Worm (Caenorhabditis elegans) whole organism, L4/young adult: ENCODE results near the gene gldi-3.

Experiments
- W03F9.2 ChIP-seq: fragments of 150-350 bp; optimal IDR thresholded peaks from 2 replicates; lab custom pipeline; 2014; ENCODE audit warnings: missing biosample characterization, missing genetic modification characterization
- him-1 ChIP-seq: sonication (generic microtip); optimal IDR thresholded peaks from 2 replicates; lab custom pipeline; 2016; ENCODE audit warnings: missing genotype, missing genetic modification reagents, missing genetic modification characterization, missing compliant biosample characterization

- TF ChIP-seq W03F9.2 (tag; lab: Kevin White, UChicago) (no peak), him-1 (tag; lab: Kevin White, UChicago) (no peak)
Observed at ce11 chrII:9279016-9279415, 882 bp downstream of the gldi-3 start.
